Worm (Caenorhabditis elegans) whole organism, L3 larva: Measurements from ENCODE around the gene C34D10.5.

Experiments
- R02D3.7 ChIP-seq: fragments of 150-350 bp; optimal IDR thresholded peaks from 2 replicates; lab custom pipeline; 2014; ENCODE audit warnings: missing biosample characterization, missing genetic modification characterization
- ceh-16 ChIP-seq: sonication (generic microtip); optimal IDR thresholded peaks from 2 replicates; lab custom pipeline; 2017; ENCODE audit warnings: missing biosample characterization, missing genetic modification characterization
- ceh-28 ChIP-seq: fragments of 150-350 bp; optimal IDR thresholded peaks from 2 replicates; lab custom pipeline; 2014; ENCODE audit warnings: missing biosample characterization, missing genetic modification reagents, missing genetic modification characterization
- elt-2 ChIP-seq: sonication (generic microtip); optimal IDR thresholded peaks from 2 replicates; lab custom pipeline; 2016; ENCODE audit warnings: missing genetic modification reagents, mild to moderate bottlenecking, missing genetic modification characterization, missing compliant biosample characterization
- fkh-2 ChIP-seq: fragments of 150-350 bp; optimal IDR thresholded peaks from 2 replicates; lab custom pipeline; 2014; ENCODE audit warnings: missing biosample characterization, missing genetic modification reagents, missing genetic modification characterization
- lin-15B ChIP-seq: fragments of 150-350 bp; optimal IDR thresholded peaks from 2 replicates; lab custom pipeline; 2014; ENCODE audit warnings: missing biosample characterization, missing genetic modification characterization
- lin-39 ChIP-seq: fragments of 150-350 bp; optimal IDR thresholded peaks from 2 replicates; lab custom pipeline; 2018; ENCODE audit warnings: missing biosample characterization, missing genetic modification reagents, missing genetic modification characterization
- mdl-1 ChIP-seq: fragments of 150-350 bp; optimal IDR thresholded peaks from 2 replicates; lab custom pipeline; 2014; ENCODE audit warnings: missing biosample characterization, missing genetic modification characterization
- nfya-1 ChIP-seq: sonication (generic microtip); optimal IDR thresholded peaks from 2 replicates; lab custom pipeline; 2017; ENCODE audit warnings: missing genetic modification characterization, mild to moderate bottlenecking, missing compliant biosample characterization, antibody characterized with exemption, moderate library complexity; ENCODE audit not compliant: insufficient read depth
- nhr-23 ChIP-seq: fragments of 150-350 bp; optimal IDR thresholded peaks from 2 replicates; lab custom pipeline; 2014; ENCODE audit warnings: missing biosample characterization, missing genetic modification reagents, missing genetic modification characterization
- nhr-237 ChIP-seq: fragments of 150-350 bp; optimal IDR thresholded peaks from 2 replicates; lab custom pipeline; 2014; ENCODE audit warnings: missing biosample characterization, missing genetic modification characterization
- nhr-25 ChIP-seq: sonication (generic microtip); optimal IDR thresholded peaks from 2 replicates; lab custom pipeline; 2017; ENCODE audit warnings: missing biosample characterization, missing genetic modification characterization
- nhr-76 ChIP-seq: fragments of 150-350 bp; sonication (generic microtip); optimal IDR thresholded peaks from 5 replicates; lab custom pipeline; 2014; ENCODE audit warnings: missing biosample characterization, missing genetic modification characterization
- nhr-77 ChIP-seq: fragments of 150-350 bp; optimal IDR thresholded peaks from 2 replicates; lab custom pipeline; 2014; ENCODE audit warnings: missing biosample characterization, missing genetic modification characterization
- tbx-2 ChIP-seq: sonication (generic microtip); optimal IDR thresholded peaks from 2 replicates; lab custom pipeline; 2016; ENCODE audit warnings: mild to moderate bottlenecking, missing genetic modification characterization, missing compliant biosample characterization
- zag-1 ChIP-seq: fragments of 150-350 bp; optimal IDR thresholded peaks from 2 replicates; lab custom pipeline; 2014; ENCODE audit warnings: missing biosample characterization, missing genetic modification characterization
- ztf-4 ChIP-seq: fragments of 150-350 bp; optimal IDR thresholded peaks from 2 replicates; lab custom pipeline; 2014; ENCODE audit warnings: missing biosample characterization, missing genetic modification characterization

The C34D10.5 gene

ce11 chrX:8059999-8060398 is 42.2 kb downstream of the C34D10.5 start:
- TF ChIP-seq lin-39 = no peak
- TF ChIP-seq ceh-28 = peak; percentile 47
- TF ChIP-seq ztf-4 = no peak
- peak; percentile 48 for TF ChIP-seq nhr-25 (tag; lab: Kevin White, UChicago)
- TF ChIP-seq lin-15B (tag; lab: Kevin White, UChicago) = no peak
- TF ChIP-seq fkh-2 = no peak
- no peak for TF ChIP-seq mdl-1
- no peak for TF ChIP-seq tbx-2 (tag; lab: Kevin White, UChicago)
- TF ChIP-seq nfya-1 (tag; lab: Kevin White, UChicago) = no peak
- TF ChIP-seq nhr-237 (tag; lab: Kevin White, UChicago) = no peak
- no peak for TF ChIP-seq nhr-76 (tag; lab: Kevin White, UChicago)

- TF ChIP-seq elt-2 (tag; lab: Kevin White, UChicago) (peak; percentile 47), zag-1 (tag; lab: Kevin White, UChicago) (no peak), nhr-23 (no peak), nhr-77 (tag; lab: Kevin White, UChicago) (no peak), R02D3.7 (no peak)
- TF ChIP-seq, all 47 proteins: peak for 1
Observed at ce11 chrX:8060823-8061222, 43.0 kb downstream of the C34D10.5 start, which contains the start of gene C18A11.3. Gene C18A11.3 (plus strand): TSS chrX:8061123.

DNA sequence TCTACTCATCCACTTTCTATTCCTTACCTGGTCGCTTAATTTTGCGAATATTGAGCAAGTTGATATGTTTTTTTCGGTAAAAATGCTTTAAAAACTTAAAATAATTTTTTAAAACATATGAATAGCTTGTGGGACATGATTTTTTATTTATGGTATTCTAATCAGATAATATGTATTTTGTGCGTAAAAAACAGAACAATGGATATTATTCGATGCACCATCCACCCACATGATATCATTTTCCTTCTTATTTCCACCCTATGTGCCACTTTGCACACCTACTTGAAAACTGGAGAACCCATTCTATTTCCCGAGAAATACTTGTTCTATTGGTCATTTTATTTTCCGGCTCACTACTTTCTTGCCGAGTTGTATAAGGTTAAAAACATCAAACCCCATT is 49.4 kb downstream of the C34D10.5 start, which contains the start of gene C18A11.2:
Gene C18A11.2 (plus strand): TSS at position 301 of the 400 bp plus-strand sequence.
- TF ChIP-seq ceh-16 (tag; lab: Kevin White, UChicago) (no peak), ceh-28 (no peak), nhr-23 (no peak)
- TF ChIP-seq, all 47 proteins: peak for 0
